Worm (Caenorhabditis elegans) whole organism, early embryonic: ENCODE data around the gene aakg-2.

Source experiments
- B0310.2 ChIP-seq: sonication (generic microtip); optimal IDR thresholded peaks from 2 replicates; lab custom pipeline; 2016; ENCODE audit warnings: mild to moderate bottlenecking, missing genetic modification characterization, missing compliant biosample characterization
- F13C5.2 ChIP-seq: sonication (generic microtip); optimal IDR thresholded peaks from 2 replicates; lab custom pipeline; 2017; ENCODE audit warnings: mild to moderate bottlenecking, missing genetic modification characterization, inconsistent platforms, missing compliant biosample characterization
- aly-1 ChIP-seq: sonication (generic microtip); optimal IDR thresholded peaks from 2 replicates; lab custom pipeline; 2016; ENCODE audit warnings: missing genetic modification characterization, missing compliant biosample characterization
- ama-1 ChIP-seq: fragments of 150-350 bp; optimal IDR thresholded peaks from 2 replicates; lab custom pipeline; 2014
- ceh-13 ChIP-seq: fragments of 200-800 bp; sonication (Bioruptor generic); optimal IDR thresholded peaks from 2 replicates; lab custom pipeline; 2018; ENCODE audit warnings: mild to moderate bottlenecking, missing genetic modification characterization, missing compliant biosample characterization
- ceh-36 ChIP-seq: sonication (generic microtip); optimal IDR thresholded peaks from 2 replicates; lab custom pipeline; 2016; ENCODE audit warnings: missing genetic modification characterization, inconsistent platforms, missing compliant biosample characterization
- ets-7 ChIP-seq: sonication (generic microtip); optimal IDR thresholded peaks from 2 replicates; lab custom pipeline; 2016; ENCODE audit warnings: missing genotype, missing genetic modification characterization, missing compliant biosample characterization
- flt-1 ChIP-seq: fragments of 200-800 bp; sonication (Bioruptor generic); IDR thresholded peaks from 2 replicates; pipeline ENCODE4 v1.3.6; 2022; ENCODE audit warnings: missing genetic modification characterization, missing compliant biosample characterization
- hmbx-1 ChIP-seq: sonication (generic microtip); optimal IDR thresholded peaks from 2 replicates; lab custom pipeline; 2016; ENCODE audit warnings: mild to moderate bottlenecking, missing genetic modification characterization, missing compliant biosample characterization
- hmg-4 ChIP-seq: fragments of 200-800 bp; sonication (Bioruptor generic); optimal IDR thresholded peaks from 2 replicates; lab custom pipeline; 2018; ENCODE audit warnings: mild to moderate bottlenecking, missing genetic modification characterization, missing compliant biosample characterization
- hnd-1 ChIP-seq: sonication (generic microtip); optimal IDR thresholded peaks from 2 replicates; lab custom pipeline; 2016; ENCODE audit warnings: missing genetic modification characterization, missing compliant biosample characterization
- scrt-1 ChIP-seq: fragments of 200-800 bp; sonication (Bioruptor generic); IDR thresholded peaks from 2 replicates; pipeline ENCODE4 v1.3.6; 2022; ENCODE audit warnings: missing genetic modification characterization, missing compliant biosample characterization
- tbx-11 ChIP-seq: fragments of 200-800 bp; sonication (Bioruptor generic); IDR thresholded peaks from 2 replicates; pipeline ENCODE4 v1.3.6; 2022; ENCODE audit warnings: missing genetic modification characterization, missing compliant biosample characterization
- tbx-37 ChIP-seq: fragments of 200-800 bp; sonication (Bioruptor generic); conservative IDR thresholded peaks from 2 replicates; pipeline ENCODE4 v1.3.6; 2022; ENCODE audit warnings: missing genetic modification reagents, missing genetic modification characterization, missing compliant biosample characterization
- tra-4 ChIP-seq: sonication (generic microtip); optimal IDR thresholded peaks from 2 replicates; lab custom pipeline; 2017; ENCODE audit warnings: missing genetic modification characterization, missing compliant biosample characterization

Gene aakg-2

DNA sequence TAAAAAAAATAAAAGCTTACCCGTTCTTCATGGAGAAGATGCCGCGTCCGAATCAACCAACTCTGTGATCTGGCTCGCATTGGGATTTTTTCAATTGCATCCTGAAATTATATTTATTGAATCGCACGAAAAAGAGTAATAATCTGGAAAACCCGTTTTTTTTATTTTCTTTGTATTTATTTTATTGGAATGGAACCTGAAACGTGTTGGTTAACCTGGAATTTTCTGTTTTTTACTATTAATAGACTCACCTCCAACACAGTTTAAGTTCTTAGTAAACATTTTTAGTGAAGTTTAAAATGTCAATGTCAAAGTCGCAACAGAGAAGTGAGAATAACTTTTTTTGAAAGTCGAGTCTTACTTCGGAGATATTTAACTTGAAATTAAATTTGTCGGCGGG is 50.6 kb downstream of the aakg-2 start:
- no peak for TF ChIP-seq tra-4 (tag; lab: Kevin White, UChicago)
- TF ChIP-seq hmbx-1 (tag; lab: Kevin White, UChicago): no peak
- no peak for TF ChIP-seq aly-1 (tag; lab: Kevin White, UChicago)
- no peak for TF ChIP-seq F13C5.2
- TF ChIP-seq flt-1 (GFP tag; lab: Robert Waterston, UW): no peak
- TF ChIP-seq ets-7 (tag; lab: Kevin White, UChicago): no peak
- TF ChIP-seq tbx-37 (GFP tag; lab: Robert Waterston, UW): no peak
- TF ChIP-seq scrt-1 (GFP tag; lab: Robert Waterston, UW): no peak
- TF ChIP-seq ama-1 (lab: Kevin White, UChicago): no peak
- no peak for TF ChIP-seq tbx-11
- TF ChIP-seq ceh-13: no peak
- TF ChIP-seq hmg-4 (GFP tag; lab: Kevin White, UChicago): no peak
- TF ChIP-seq hnd-1 (tag; lab: Kevin White, UChicago): no peak

DNA sequence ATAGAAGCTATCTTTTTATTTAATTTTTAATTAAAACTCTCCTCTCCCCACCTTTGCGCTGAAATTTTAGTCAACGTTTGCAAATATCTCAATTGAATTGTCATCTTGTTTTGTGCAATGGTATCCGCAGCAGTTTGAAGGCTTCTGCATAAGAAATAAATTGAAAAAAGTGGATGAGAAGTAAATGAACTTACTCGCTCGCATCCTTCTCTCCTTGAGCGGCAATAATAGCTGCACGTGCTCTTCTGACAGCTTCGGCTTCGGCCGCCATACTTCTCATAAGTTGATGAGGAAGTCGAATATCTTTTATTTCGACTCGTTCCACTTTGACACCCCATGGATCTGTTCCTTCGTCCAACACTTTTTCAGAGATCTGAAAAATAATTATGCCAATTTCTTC is 52.0 kb downstream of the aakg-2 start:
- TF ChIP-seq tbx-37 (GFP tag; lab: Robert Waterston, UW) (no peak), ama-1 (lab: Kevin White, UChicago) (no peak), hmbx-1 (tag; lab: Kevin White, UChicago) (no peak), B0310.2 (tag; lab: Kevin White, UChicago) (no peak), ceh-36 (tag; lab: Kevin White, UChicago) (no peak), hmg-4 (GFP tag; lab: Kevin White, UChicago) (no peak), flt-1 (GFP tag; lab: Robert Waterston, UW) (no peak), ceh-13 (no peak)
